Fruit fly (Drosophila melanogaster): ENCODE measurements around the gene lectin-37Da.

The lectin-37Da gene

DNA sequence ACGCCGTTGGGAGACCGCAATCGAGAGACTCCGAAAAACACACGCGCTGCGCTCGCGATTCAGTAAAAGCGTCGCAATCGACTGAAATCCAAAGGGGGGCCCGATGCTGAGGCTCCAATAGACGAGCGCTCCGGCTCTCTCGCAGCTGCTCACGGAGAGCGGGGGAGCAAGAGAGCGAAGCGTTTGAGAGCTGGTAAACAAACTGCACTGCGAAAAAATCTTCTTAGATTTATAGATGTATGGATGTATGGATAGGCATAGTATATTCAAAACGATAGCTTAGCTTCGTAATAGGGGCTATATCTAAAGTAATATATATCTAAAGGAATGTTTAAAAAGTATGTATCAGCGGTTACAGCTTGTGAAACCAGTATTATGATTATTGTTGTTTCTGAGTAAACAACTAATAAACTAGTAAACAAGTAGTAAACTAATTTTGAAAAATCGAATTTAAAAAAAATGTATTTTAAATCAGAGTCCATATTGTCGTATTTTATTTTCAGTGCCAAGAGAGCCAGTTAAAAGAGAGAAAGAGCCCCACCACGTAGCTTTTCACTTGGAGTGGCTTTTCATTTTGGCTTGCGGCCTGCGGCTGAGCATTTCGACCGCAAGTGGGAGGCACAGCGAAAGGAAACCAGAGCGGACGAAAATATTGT, 5.5 kb downstream of the lectin-37Da start, which contains the start of the genes Alp12 and CG13085:
Alp12 (plus strand) TSS at position 584 of the 656 bp plus-strand sequence.
CG13085 (plus strand) TSS at position 584 of the 656 bp plus-strand sequence.
- TF ChIP-seq CG8478 (optimal IDR thresholded peaks at IDR 0.05), result no peak
- TF ChIP-seq CTCF (optimal IDR thresholded peaks at IDR 0.05), result no peak

DNA sequence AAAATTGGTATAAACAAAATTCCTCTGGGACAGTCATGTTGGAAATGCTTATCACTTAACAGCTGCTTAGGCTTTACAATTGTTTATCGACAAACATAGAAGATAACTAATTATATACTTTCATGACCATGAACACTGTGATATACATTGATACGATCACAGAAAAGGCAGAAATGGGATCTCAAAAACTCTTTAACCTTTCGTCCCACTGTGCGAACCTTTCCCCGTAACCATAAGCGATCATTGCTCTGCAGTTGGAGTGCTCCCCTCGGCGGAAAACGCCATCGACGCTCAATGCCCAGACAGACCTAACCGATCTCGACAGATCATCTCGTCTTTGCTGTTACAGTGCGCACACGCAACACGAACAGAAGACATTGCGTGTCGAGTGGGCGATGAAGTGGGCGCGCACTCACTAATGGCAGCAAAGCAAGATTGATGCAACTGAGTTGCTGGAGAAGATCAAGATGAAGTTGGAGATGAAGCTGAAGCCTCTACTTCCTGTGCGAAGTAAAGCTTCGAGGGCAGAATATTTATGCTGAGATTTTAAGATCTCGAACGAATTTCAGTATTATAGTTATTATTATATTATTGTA, 6.3 kb downstream of the lectin-37Da start:
- TF ChIP-seq CG8478 (optimal IDR thresholded peaks at IDR 0.05), result no peak
- no peak for TF ChIP-seq CTCF (optimal IDR thresholded peaks at IDR 0.05)

DNA sequence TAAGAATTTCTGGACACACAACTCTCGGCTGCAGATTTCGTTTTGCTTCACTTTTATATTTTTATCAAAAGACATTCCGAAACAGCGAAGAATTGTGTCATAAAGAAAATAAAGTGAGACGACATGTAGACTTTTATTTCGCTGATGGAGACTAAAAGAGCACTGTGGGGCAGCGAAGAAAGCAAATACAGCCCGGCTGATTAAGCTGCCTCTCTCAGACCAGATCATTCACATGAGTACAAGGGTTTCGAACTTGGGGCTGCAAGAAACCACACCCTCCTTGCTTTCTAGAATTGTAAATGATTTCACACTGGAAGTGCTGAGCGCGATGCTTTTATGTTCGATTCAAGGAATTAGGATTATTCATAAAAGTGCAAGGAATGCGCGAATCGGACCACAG, 7.0 kb downstream of the lectin-37Da start:
- TF ChIP-seq CG8478 (optimal IDR thresholded peaks at IDR 0.05), result no peak
- peak in 1 of 2 experiments; percentile 2 for TF ChIP-seq CTCF (optimal IDR thresholded peaks at IDR 0.05)

DNA sequence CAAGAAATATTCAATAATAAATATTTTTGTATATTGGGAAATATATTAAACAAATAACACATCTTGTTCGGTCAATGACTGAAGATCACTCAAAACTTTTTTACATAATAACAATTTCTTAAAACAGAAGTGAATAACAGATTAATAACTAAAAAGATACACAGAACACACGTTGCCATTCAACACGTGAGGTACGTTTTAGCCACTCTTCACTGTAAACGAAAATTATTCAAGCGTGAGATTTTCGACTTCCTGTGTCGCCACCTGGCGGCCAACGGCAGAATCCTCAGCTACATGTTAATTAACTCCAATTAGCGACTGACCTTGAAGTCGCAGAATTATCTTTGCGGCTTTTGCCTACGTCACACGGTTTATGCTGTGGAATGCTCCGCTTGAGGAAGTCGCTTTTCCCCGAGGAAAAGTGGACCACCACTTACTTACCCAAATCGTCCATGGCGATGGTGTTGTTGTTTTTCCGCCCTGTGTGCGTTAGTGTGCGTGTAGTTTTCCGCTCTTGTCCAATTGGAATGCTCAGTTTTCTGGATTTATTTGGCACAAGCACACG, 7.7 kb downstream of the lectin-37Da start:
- TF ChIP-seq CTCF (optimal IDR thresholded peaks at IDR 0.05) (peak; percentile 90 to 98), CG8478 (optimal IDR thresholded peaks at IDR 0.05) (no peak)

DNA sequence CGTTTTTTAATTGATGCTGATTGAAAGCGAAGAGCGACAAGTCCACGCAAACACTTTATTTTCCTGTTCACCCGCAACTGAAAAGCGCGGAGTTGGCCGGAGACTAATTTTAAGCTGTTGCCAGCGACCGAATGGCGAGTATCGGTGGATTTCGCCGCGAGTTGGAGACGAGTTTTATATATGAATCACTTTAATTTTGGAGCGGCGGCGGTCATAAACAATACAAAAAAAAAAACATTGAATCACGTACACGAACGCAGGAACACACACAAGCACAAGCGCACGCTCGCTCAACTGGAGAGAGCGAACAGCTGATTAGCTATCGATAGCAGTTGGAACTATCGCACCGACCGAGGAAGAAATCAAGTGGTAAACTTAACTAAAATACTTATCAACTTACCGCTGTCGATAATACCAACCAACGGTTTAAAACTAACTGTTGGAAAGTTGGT, 8.2 kb downstream of the lectin-37Da start, which contains the start of gene Pax:
Pax (minus strand) TSS at position 267 of the 452 bp plus-strand sequence.
- TF ChIP-seq CTCF (optimal IDR thresholded peaks at IDR 0.05) (peak in 1 of 2 experiments; percentile 40), CG8478 (optimal IDR thresholded peaks at IDR 0.05) (no peak)

DNA sequence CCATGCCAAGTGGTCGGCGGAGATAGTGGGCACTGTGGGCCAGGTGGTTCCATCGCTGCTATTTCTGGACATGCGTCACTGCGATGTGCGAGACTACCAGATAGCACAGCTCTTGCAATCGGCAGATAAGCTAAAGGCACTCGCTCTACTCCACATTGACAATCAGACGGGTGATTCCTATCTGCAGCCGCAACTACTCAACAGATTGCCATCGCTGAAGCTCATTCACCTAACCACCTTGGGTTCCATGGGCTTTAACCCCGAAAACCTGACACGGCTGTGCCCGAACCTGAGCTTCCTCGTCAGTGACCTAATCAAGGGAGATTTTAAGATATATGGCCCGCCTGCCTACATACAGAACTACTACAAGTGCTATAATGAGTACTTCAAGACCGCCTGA, 11.6 kb downstream of the lectin-37Da start:
- no peak for TF ChIP-seq CTCF (optimal IDR thresholded peaks at IDR 0.05)
- TF ChIP-seq CG8478 (optimal IDR thresholded peaks at IDR 0.05), result no peak

DNA sequence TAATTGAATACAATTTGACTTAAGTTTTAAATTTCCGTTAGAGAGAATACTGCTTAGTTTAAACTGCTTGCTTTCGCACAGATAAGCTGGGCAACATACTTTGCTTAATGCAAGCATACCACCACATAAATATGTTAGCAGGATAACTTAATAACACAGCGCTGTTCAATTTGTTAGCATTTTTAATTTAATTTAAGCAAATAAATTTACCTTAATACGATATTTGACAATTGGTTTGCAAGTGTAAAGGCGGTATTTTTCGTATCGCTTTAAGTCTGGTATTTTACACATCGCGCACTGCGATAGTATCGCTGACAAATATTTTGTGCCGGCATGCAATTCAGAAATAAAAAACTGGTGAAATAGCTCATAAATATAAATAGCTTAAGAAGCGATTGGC, 12.2 kb downstream of the lectin-37Da start, which contains the start of gene RtcB:
RtcB (plus strand) TSS at position 301 of the 400 bp plus-strand sequence.
- no peak for TF ChIP-seq CG8478 (optimal IDR thresholded peaks at IDR 0.05)
- peak; percentile 30 to 37 for TF ChIP-seq CTCF (optimal IDR thresholded peaks at IDR 0.05)

DNA sequence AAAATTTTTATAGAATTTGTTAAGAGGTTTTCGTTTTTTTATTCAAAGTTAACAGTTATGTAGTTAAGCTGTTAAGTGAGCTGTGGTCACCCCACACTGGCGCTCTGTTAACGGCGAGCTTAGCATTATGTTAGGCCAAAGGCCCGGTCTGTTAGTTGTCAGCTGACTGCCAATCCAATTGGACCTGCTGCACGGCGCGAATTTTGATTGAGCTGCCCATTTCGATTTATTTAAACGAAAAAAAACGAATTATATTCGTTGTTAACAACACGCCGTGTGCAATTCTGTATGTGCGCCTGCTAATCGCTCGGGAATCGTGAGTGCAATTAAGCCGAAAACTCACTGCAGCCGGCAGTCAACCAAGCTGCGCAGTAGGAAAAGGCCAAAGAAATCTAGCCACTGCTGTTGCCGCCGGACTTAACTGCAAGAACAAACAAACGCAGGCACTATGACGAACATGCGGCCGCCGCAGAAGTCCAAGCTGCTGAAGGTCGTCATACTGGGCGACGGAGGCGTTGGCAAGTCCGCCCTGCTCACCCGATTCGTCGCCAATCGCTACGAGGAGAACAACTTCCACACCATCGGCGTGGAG, 14.4 kb downstream of the lectin-37Da start, which contains the start of gene Rab9:
Rab9 (plus strand) TSS at position 151 of the 592 bp plus-strand sequence.
- TF ChIP-seq CTCF (optimal IDR thresholded peaks at IDR 0.05) (no peak), CG8478 (optimal IDR thresholded peaks at IDR 0.05) (no peak)

DNA sequence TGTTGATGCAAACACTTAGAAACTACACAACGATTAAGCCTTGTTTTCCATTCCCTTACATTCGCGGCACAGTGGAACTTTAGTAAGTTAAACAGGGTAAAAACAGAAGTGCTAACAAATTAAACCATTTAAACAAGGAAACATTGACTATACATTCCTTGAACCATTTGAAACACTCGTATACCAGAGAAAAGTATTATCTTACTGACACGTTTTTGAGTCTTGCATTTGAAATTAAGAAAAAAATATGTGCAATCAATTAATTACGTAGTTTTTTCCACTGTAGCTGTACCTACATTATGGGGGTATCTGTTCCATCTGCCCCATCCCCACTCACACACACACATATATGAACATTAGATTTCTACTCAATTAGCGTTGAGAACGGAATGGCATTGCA, 15.2 kb downstream of the lectin-37Da start:
- no peak for TF ChIP-seq CTCF (optimal IDR thresholded peaks at IDR 0.05)
- TF ChIP-seq CG8478 (optimal IDR thresholded peaks at IDR 0.05), result no peak

DNA sequence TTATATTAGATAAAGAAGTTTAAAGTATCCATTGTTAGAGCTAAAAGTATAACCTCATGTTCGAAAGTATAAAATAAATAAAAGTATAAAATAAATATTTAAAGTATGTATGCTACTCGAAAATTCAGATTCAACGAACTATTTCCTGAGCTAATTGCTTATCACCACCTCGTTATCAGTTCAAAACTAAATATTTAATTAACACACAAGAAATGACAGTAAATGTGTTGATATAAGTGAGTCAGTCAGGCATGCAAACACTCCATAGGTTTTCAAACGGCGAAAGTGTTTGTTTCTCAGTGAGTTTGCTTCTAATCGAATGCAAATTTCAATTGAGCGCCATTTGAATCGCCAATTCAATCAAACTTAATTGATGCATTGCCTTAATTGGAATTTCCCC, 16.1 kb downstream of the lectin-37Da start:
- TF ChIP-seq CTCF (optimal IDR thresholded peaks at IDR 0.05) (no peak), CG8478 (optimal IDR thresholded peaks at IDR 0.05) (no peak)

DNA sequence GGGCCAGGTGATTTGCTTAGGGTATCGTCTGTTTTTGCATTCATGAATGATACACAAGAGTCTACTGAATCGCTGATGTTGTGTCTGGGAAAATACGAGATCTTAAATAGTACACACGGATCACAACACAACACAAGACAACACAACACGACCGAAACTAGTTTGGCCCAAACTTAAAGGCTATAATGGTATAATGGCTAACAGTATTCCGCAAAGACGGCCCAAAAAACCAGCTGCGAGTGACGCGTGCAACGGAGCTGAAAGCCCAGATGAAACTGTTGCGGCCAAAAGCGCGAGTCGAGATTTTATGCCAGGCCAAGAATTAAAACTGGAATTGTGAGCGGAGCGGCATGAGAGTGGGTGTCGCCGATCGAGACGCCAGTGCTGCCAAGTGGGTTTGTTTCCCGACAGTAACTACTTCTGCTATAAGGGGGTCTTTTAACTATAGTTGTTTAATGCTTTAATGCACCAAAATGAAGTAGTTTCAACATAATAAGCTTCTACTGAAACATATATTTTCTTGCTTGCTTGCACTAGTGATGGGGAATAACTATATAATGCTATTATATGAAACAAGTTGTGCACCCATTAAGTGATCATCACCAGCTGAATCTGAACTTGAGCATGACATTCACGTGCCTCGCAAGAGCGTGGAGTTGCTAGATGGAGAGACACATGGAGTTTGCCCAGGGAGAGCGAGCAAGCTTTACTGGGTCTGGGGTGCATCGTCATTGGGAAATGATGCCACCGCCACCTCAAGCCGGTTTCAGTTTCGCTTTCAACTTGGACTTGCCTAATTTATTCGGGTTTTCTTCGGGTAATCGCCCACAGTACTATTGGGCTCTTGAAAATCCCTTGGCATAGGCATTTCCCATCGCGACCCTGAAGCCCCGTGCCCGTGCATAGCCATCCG, 20.8 kb downstream of the lectin-37Da start:
- TF ChIP-seq CG8478 (optimal IDR thresholded peaks at IDR 0.05) (no peak), CTCF (optimal IDR thresholded peaks at IDR 0.05) (no peak)

DNA sequence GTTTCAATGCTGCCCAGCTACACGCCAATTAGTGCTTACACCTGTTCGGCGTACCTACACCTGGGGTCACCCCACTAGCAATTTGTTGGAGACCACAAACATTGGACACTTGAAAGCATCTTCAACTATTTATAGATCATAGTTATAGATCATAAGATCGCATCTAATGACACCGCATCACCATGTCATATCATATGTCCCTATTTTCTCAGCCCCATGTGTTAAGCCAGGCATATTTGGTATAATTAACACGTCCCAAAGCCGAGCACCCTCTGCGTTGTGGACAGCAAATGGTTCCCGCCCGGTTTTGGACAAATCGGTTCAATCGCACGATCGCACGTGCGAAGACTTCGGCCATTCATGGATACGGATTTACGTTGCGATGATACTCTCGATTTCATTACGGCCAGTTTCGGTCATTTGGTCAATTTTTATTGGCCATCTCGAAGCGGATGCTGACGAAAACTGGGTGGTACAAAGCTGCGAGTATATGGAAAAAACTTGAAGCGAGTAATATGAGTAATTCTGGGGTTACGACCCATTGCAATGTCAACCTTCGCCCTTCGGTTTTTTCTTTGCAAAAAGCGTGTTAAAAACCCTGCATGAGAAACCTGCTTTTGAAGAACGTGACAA, 21.6 kb downstream of the lectin-37Da start:
- TF ChIP-seq CG8478 (optimal IDR thresholded peaks at IDR 0.05) (no peak), CTCF (optimal IDR thresholded peaks at IDR 0.05) (no peak)

DNA sequence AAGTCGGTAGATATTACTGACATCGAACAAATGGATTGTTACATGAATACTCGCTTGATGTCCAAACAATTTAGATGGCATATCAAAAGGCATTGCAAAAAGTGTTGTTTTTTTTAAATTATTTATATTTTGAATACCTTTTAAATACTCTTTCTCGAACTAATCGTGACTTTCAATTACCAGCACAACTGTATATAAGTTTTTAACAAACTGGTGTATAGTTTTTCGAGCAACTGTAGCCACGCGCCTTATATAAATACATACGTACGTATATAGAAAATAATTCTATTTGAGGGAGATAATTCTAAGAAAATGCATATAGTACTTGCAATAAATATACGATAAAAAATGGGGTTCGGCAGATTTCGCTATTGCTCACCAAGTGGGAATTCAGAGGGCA, 22.2 kb downstream of the lectin-37Da start:
- no peak for TF ChIP-seq CTCF (optimal IDR thresholded peaks at IDR 0.05)
- no peak for TF ChIP-seq CG8478 (optimal IDR thresholded peaks at IDR 0.05)

DNA sequence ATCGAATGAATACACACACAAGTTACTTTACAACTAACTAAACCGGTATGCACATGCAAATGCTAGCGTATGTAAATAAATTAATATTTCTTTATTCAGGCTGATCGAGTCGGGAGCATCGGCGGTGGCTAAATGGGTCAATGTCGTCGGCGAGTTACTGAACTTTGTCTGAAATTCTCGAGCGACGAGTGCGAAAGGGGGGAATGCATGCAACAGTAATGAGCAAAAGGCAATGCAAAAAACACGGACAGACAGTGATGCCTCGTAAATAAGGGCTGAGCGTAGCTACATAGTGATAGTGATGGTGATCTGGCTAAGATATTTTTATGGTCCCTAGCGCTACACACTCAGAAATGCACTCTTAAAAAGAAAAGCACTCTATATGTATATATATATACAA, 22.6 kb downstream of the lectin-37Da start:
- no peak for TF ChIP-seq CTCF (optimal IDR thresholded peaks at IDR 0.05)
- TF ChIP-seq CG8478 (optimal IDR thresholded peaks at IDR 0.05), result no peak
